In the genomic region with DNA sequence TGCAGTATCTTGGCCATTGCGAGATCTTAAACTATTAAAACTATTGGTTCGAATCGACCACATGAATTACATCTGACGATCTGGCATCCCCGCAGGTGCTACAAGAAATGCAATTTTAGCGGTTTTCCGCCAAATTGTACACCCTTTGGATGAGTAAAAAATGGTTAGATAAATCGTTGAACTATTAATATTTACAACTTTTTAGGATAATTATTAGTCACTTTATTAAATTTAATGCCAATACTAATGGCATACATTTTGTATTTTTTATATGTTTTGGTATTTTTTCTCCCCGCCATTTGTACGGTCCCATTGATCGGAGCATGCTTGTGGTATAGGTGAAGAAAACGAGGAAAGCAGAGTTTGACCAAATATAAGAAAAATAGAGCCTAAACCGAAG, we compare ENCODE assay signal across 1 fruit fly cellular context.
TF ChIP-seq lines count a peak whose summit lies in the region.

Gene Polr1F (minus strand): TSS at position 84 of the 400 bp plus-strand sequence.
Gene Rat1 (plus strand): TSS at position 323 of the 400 bp plus-strand sequence.

TF ChIP-seq in whole organism, embryonic, 481 proteins besides CTCF, POLR2A, EP300 and RAD21 (continued from another document):
- TF ChIP-seq sug (tag; optimal IDR thresholded peaks at IDR 0.05; lab: Kevin White, UChicago) = no peak
- no peak for TF ChIP-seq Side (GFP tag; optimal IDR thresholded peaks at IDR 0.05; lab: Kevin White, UChicago)
- no peak for TF ChIP-seq CG8290 (GFP tag; optimal IDR thresholded peaks at IDR 0.05; lab: Kevin White, UChicago)
- TF ChIP-seq CG8290 (tag; optimal IDR thresholded peaks at IDR 0.05; lab: Kevin White, UChicago) = peak in 1 of 2 experiments; percentile 3
- peak; percentile 19 for TF ChIP-seq CG12155 (GFP tag; optimal IDR thresholded peaks at IDR 0.05; lab: Kevin White, UChicago)
- no peak for TF ChIP-seq CG17912 (GFP tag; optimal IDR thresholded peaks at IDR 0.05; lab: Kevin White, UChicago)
- no peak for TF ChIP-seq CG3065 (GFP tag; optimal IDR thresholded peaks at IDR 0.05; lab: Kevin White, UChicago)
- no peak for TF ChIP-seq schlank (tag; optimal IDR thresholded peaks at IDR 0.05; lab: Kevin White, UChicago)
- TF ChIP-seq E2f2 (GFP tag; IDR thresholded peaks at IDR 0.05; lab: Robert Waterston, UW) = peak; percentile 63
- no peak for TF ChIP-seq TFAM (GFP tag; optimal IDR thresholded peaks at IDR 0.05; lab: Kevin White, UChicago)
- peak; percentile 35; the same call in 1 of the 2 replicates for TF ChIP-seq slbo (GFP tag; IDR thresholded peaks at IDR 0.05; lab: Robert Waterston, UW)
- TF ChIP-seq Hr78 (GFP tag; optimal IDR thresholded peaks at IDR 0.05; lab: Kevin White, UChicago) = no peak
- no peak for TF ChIP-seq Oli (tag; optimal IDR thresholded peaks at IDR 0.05; lab: Kevin White, UChicago)
- TF ChIP-seq ap (GFP tag; IDR thresholded peaks at IDR 0.05; lab: Robert Waterston, UW) = no peak
- TF ChIP-seq chm (GFP tag; IDR thresholded peaks at IDR 0.05; lab: Robert Waterston, UW) = no peak
- peak; percentile 30 for TF ChIP-seq Sry-δ (GFP tag; optimal IDR thresholded peaks at IDR 0.05; lab: Kevin White, UChicago)
- TF ChIP-seq dysf (GFP tag; IDR thresholded peaks at IDR 0.05; lab: Robert Waterston, UW) = no peak
- peak; percentile 77 for TF ChIP-seq pzg (GFP tag; optimal IDR thresholded peaks at IDR 0.05; lab: Kevin White, UChicago)
- TF ChIP-seq crp (GFP tag; optimal IDR thresholded peaks at IDR 0.05; lab: Kevin White, UChicago) = peak in 1 of 2 experiments; percentile 46
- no peak for TF ChIP-seq tna (GFP tag; IDR thresholded peaks at IDR 0.05; lab: Robert Waterston, UW; ENCODE audit: partially characterized antibody)
- TF ChIP-seq ab (GFP tag; optimal IDR thresholded peaks at IDR 0.05; lab: Kevin White, UChicago) = no peak
- peak; percentile 29 for TF ChIP-seq dmrt11E (tag; optimal IDR thresholded peaks at IDR 0.05; lab: Kevin White, UChicago)
- TF ChIP-seq CG12391 (tag; optimal IDR thresholded peaks at IDR 0.05; lab: Kevin White, UChicago) = peak; percentile 79
- peak; percentile 53 for TF ChIP-seq Dp (GFP tag; optimal IDR thresholded peaks at IDR 0.05; lab: Kevin White, UChicago)
- TF ChIP-seq MESR4 (GFP tag; optimal IDR thresholded peaks at IDR 0.05; lab: Kevin White, UChicago) = peak; percentile 47
- TF ChIP-seq Dip3 (GFP tag; optimal IDR thresholded peaks at IDR 0.05; lab: Kevin White, UChicago) = peak; percentile 0
- no peak for TF ChIP-seq Rx (GFP tag; IDR thresholded peaks at IDR 0.05; lab: Robert Waterston, UW)
- peak; percentile 2 for TF ChIP-seq Dad (GFP tag; optimal IDR thresholded peaks at IDR 0.05; lab: Kevin White, UChicago)
- peak; percentile 15 for TF ChIP-seq tin (GFP tag; optimal IDR thresholded peaks at IDR 0.05; lab: Kevin White, UChicago)
- peak; percentile 54; the same call in 1 of the 2 replicates for TF ChIP-seq CG13287 (GFP tag; IDR thresholded peaks at IDR 0.05; lab: Robert Waterston, UW; ENCODE audit: partially characterized antibody)
- TF ChIP-seq trem (tag; optimal IDR thresholded peaks at IDR 0.05; lab: Kevin White, UChicago) = peak; percentile 79
- TF ChIP-seq jigr1 (GFP tag; IDR thresholded peaks at IDR 0.05; lab: Robert Waterston, UW) = no peak
- peak; percentile 40 for TF ChIP-seq Chrac-16 (GFP tag; optimal IDR thresholded peaks at IDR 0.05; lab: Kevin White, UChicago)
- peak; percentile 39 for TF ChIP-seq pho (GFP tag; optimal IDR thresholded peaks at IDR 0.05; lab: Kevin White, UChicago)
- no peak for TF ChIP-seq CG18619 (GFP tag; optimal IDR thresholded peaks at IDR 0.05; lab: Kevin White, UChicago)
- no peak for TF ChIP-seq CG2199 (GFP tag; IDR thresholded peaks at IDR 0.05; lab: Robert Waterston, UW)
- peak; percentile 27 for TF ChIP-seq CG13624 (GFP tag; optimal IDR thresholded peaks at IDR 0.05; lab: Kevin White, UChicago)
- no peak for TF ChIP-seq peb (GFP tag; IDR thresholded peaks at IDR 0.05; lab: Robert Waterston, UW)
- TF ChIP-seq B-H2 (GFP tag; optimal IDR thresholded peaks at IDR 0.05; lab: Kevin White, UChicago) = no peak
- TF ChIP-seq gfzf (GFP tag; optimal IDR thresholded peaks at IDR 0.05; lab: Kevin White, UChicago) = peak; percentile 70
- no peak for TF ChIP-seq pb (GFP tag; optimal IDR thresholded peaks at IDR 0.05; lab: Kevin White, UChicago)
- peak; percentile 38 for TF ChIP-seq CG33213 (GFP tag; optimal IDR thresholded peaks at IDR 0.05; lab: Kevin White, UChicago)
- TF ChIP-seq CG14667 (GFP tag; IDR thresholded peaks at IDR 0.05; lab: Robert Waterston, UW) = no peak
- no peak for TF ChIP-seq fu2 (GFP tag; optimal IDR thresholded peaks at IDR 0.05; lab: Kevin White, UChicago)
- no peak for TF ChIP-seq pum (GFP tag; optimal IDR thresholded peaks at IDR 0.05; lab: Kevin White, UChicago)
- peak; percentile 14 for TF ChIP-seq Fer3 (tag; optimal IDR thresholded peaks at IDR 0.05; lab: Kevin White, UChicago)
- no peak for TF ChIP-seq PHDP (tag; optimal IDR thresholded peaks at IDR 0.05; lab: Kevin White, UChicago)
- TF ChIP-seq al (GFP tag; IDR thresholded peaks at IDR 0.05; lab: Robert Waterston, UW) = no peak; the same call in 1 of the 2 replicates
- peak; percentile 58 for TF ChIP-seq nmo (GFP tag; optimal IDR thresholded peaks at IDR 0.05; lab: Kevin White, UChicago)
- TF ChIP-seq CG18011 (GFP tag; optimal IDR thresholded peaks at IDR 0.05; lab: Kevin White, UChicago) = peak; percentile 17
- TF ChIP-seq nerfin-2 (GFP tag; IDR thresholded peaks at IDR 0.05; lab: Robert Waterston, UW; ENCODE audit: partially characterized antibody) = no peak
- TF ChIP-seq CG11398 (GFP tag; optimal IDR thresholded peaks at IDR 0.05; lab: Kevin White, UChicago) = no peak
- peak; percentile 55 for TF ChIP-seq nerfin-1 (tag; optimal IDR thresholded peaks at IDR 0.05; lab: Kevin White, UChicago)
- no peak for TF ChIP-seq grn (GFP tag; optimal IDR thresholded peaks at IDR 0.05; lab: Kevin White, UChicago)
- no peak for TF ChIP-seq sens-2 (GFP tag; IDR thresholded peaks at IDR 0.05; lab: Robert Waterston, UW)
- no peak for TF ChIP-seq CG15269 (tag; optimal IDR thresholded peaks at IDR 0.05; lab: Kevin White, UChicago)
- no peak for TF ChIP-seq CG12219 (GFP tag; optimal IDR thresholded peaks at IDR 0.05; lab: Kevin White, UChicago)
- TF ChIP-seq CG10267 (tag; optimal IDR thresholded peaks at IDR 0.05; lab: Kevin White, UChicago) = peak; percentile 61
- no peak for TF ChIP-seq org-1 (GFP tag; optimal IDR thresholded peaks at IDR 0.05; lab: Kevin White, UChicago)
- no peak for TF ChIP-seq CG15011 (GFP tag; optimal IDR thresholded peaks at IDR 0.05; lab: Kevin White, UChicago)
- peak; percentile 23 for TF ChIP-seq CG15696 (tag; optimal IDR thresholded peaks at IDR 0.05; lab: Kevin White, UChicago)
- TF ChIP-seq Max (GFP tag; optimal IDR thresholded peaks at IDR 0.05; lab: Kevin White, UChicago) = peak; percentile 86
- TF ChIP-seq vvl (GFP tag; IDR thresholded peaks at IDR 0.05; lab: Robert Waterston, UW) = no peak
- TF ChIP-seq CG10274 (GFP tag; optimal IDR thresholded peaks at IDR 0.05; lab: Kevin White, UChicago) = no peak
- no peak for TF ChIP-seq Optix (GFP tag; IDR thresholded peaks at IDR 0.05; lab: Robert Waterston, UW)
- TF ChIP-seq CG10959 (GFP tag; IDR thresholded peaks at IDR 0.05; lab: Robert Waterston, UW) = no peak
- no peak for TF ChIP-seq CG1233 (GFP tag; optimal IDR thresholded peaks at IDR 0.05; lab: Kevin White, UChicago)
- peak; percentile 83 for TF ChIP-seq CG4617 (GFP tag; optimal IDR thresholded peaks at IDR 0.05; lab: Kevin White, UChicago; ENCODE audit: borderline replicate concordance)
- peak; percentile 43 for TF ChIP-seq CG13775 (GFP tag; optimal IDR thresholded peaks at IDR 0.05; lab: Kevin White, UChicago)
